Worm (Caenorhabditis elegans) whole organism, L4/young adult: Measurements from ENCODE around the gene Y51H4A.22.

ENCODE experiments used
- W03F9.2 ChIP-seq: fragments of 150-350 bp; optimal IDR thresholded peaks from 2 replicates; lab custom pipeline; 2014; ENCODE audit warnings: missing biosample characterization, missing genetic modification characterization
- him-1 ChIP-seq: sonication (generic microtip); optimal IDR thresholded peaks from 2 replicates; lab custom pipeline; 2016; ENCODE audit warnings: missing genotype, missing genetic modification reagents, missing genetic modification characterization, missing compliant biosample characterization

- TF ChIP-seq W03F9.2 (tag; lab: Kevin White, UChicago) (no peak), him-1 (tag; lab: Kevin White, UChicago) (no peak)
Observed at ce11 chrIV:16696422-16696821, 24.1 kb upstream of the Y51H4A.22 start.
